Fruit fly (Drosophila melanogaster): ENCODE results near the gene CG32333.

- TF ChIP-seq Mnt (GFP tag; optimal IDR thresholded peaks at IDR 0.05) (peak; percentile 78), Crg-1 (GFP tag; optimal IDR thresholded peaks at IDR 0.05) (peak; percentile 75), CG14711 (tag; optimal IDR thresholded peaks at IDR 0.05) (peak; percentile 78), cnc (optimal IDR thresholded peaks at IDR 0.05) (no peak)
These were observed 31.4 kb downstream of the CG32333 start, which contains the start of the genes Ctr9 and Nt5a for dm6 chr3L:1307005-1307632.

Measured in whole organism, adult.